Fruit fly (Drosophila melanogaster): ENCODE data around the gene CG12229.

DNA sequence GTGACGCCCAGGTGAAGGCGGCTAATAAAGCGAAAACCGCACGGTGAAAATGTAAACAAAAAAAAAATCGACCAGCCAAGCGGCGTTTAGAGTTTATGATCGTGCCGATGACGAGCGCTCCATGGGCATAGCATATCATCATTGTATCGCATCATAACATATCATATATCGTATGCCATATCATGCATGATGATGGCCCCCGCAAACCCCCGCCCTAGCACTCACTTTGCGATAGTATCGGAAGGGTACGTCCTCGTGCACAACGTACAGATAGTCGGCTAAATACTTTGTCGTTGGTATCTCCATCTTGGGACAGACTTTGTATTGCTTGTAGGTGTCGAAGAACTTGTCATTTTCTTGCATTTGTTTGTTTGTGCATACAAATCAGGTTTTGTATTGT lies 33.0 kb downstream of the CG12229 start:
- TF ChIP-seq CG8478 (optimal IDR thresholded peaks at IDR 0.05) (no peak), CTCF (optimal IDR thresholded peaks at IDR 0.05) (no peak)
